Fruit fly (Drosophila melanogaster) whole organism, embryonic: Measurements from ENCODE around the gene mEFG1.

Experiments used
- Atf3 ChIP-seq: fragments of 200-800 bp; sonication (Bioruptor generic); optimal IDR thresholded peaks from 3 replicates; lab custom pipeline; 2016; ENCODE audit warnings: missing biosample characterization, missing genetic modification characterization
- CG10462 ChIP-seq: fragments of 200-800 bp; sonication (Bioruptor generic); optimal IDR thresholded peaks from 2 replicates; lab custom pipeline; 2016; ENCODE audit warnings: missing biosample characterization, missing genetic modification characterization
- CG11247 ChIP-seq: fragments of 200-800 bp; sonication (Bioruptor generic); IDR thresholded peaks from 2 replicates; pipeline ENCODE4 v1.3.6; 2022; ENCODE audit warnings: missing biosample characterization, missing genetic modification characterization
- CG11723 ChIP-seq: fragments of 200-800 bp; sonication (Bioruptor generic); optimal IDR thresholded peaks from 2 replicates; lab custom pipeline; 2017; ENCODE audit warnings: missing biosample characterization, mild to moderate bottlenecking, missing genetic modification characterization
- CG12104 ChIP-seq: fragments of 200-800 bp; sonication (Bioruptor generic); optimal IDR thresholded peaks from 3 replicates; lab custom pipeline; 2016; ENCODE audit warnings: missing biosample characterization, missing genetic modification characterization
- CG12391 ChIP-seq: fragments of 200-800 bp; sonication (Bioruptor generic); optimal IDR thresholded peaks from 3 replicates; lab custom pipeline; 2018; ENCODE audit warnings: missing biosample characterization, mild to moderate bottlenecking, missing genetic modification characterization, moderate library complexity
- CG14050 ChIP-seq: fragments of 200-800 bp; sonication (Bioruptor generic); IDR thresholded peaks from 3 replicates; pipeline ENCODE4 v1.3.6; 2022; ENCODE audit warnings: missing biosample characterization, missing genetic modification characterization
- CG1529 ChIP-seq: fragments of 200-800 bp; sonication (Bioruptor generic); optimal IDR thresholded peaks from 3 replicates; lab custom pipeline; 2018; ENCODE audit warnings: missing biosample characterization, missing genetic modification characterization
- CG16815 ChIP-seq: fragments of 200-800 bp; sonication (Bioruptor generic); optimal IDR thresholded peaks from 3 replicates; lab custom pipeline; 2017; ENCODE audit warnings: missing biosample characterization, mild to moderate bottlenecking, missing genetic modification characterization
- CG17385 ChIP-seq: fragments of 200-800 bp; sonication (Bioruptor generic); optimal IDR thresholded peaks from 3 replicates; lab custom pipeline; 2018; ENCODE audit warnings: missing biosample characterization, mild to moderate bottlenecking, missing genetic modification characterization
- CG1792 ChIP-seq: fragments of 200-800 bp; sonication (Bioruptor generic); optimal IDR thresholded peaks from 2 replicates; lab custom pipeline; 2016; ENCODE audit warnings: missing biosample characterization, missing genetic modification characterization
- CG2202 ChIP-seq: fragments of 200-800 bp; sonication (Bioruptor generic); optimal IDR thresholded peaks from 2 replicates; lab custom pipeline; 2018; ENCODE audit warnings: missing biosample characterization, mild to moderate bottlenecking, missing genetic modification characterization
- CG2678 ChIP-seq: fragments of 200-800 bp; sonication (Bioruptor generic); optimal IDR thresholded peaks from 3 replicates; lab custom pipeline; 2019; ENCODE audit warnings: missing biosample characterization, mild to moderate bottlenecking, missing genetic modification characterization, moderate library complexity
- CG30431 ChIP-seq: fragments of 200-800 bp; sonication (Bioruptor generic); optimal IDR thresholded peaks from 2 replicates; lab custom pipeline; 2017; ENCODE audit warnings: missing biosample characterization, missing genetic modification characterization
- CG31441 ChIP-seq: fragments of 200-800 bp; sonication (Bioruptor generic); IDR thresholded peaks from 2 replicates; pipeline ENCODE4 v1.3.6; 2022; ENCODE audit warnings: missing biosample characterization, missing genetic modification characterization
- CG32532 ChIP-seq: fragments of 200-800 bp; sonication (Bioruptor generic); IDR thresholded peaks from 2 replicates; pipeline ENCODE4 v1.3.6; 2022; ENCODE audit warnings: missing biosample characterization, missing genetic modification characterization
- CG6791 ChIP-seq: fragments of 200-800 bp; sonication (Bioruptor generic); IDR thresholded peaks from 3 replicates; pipeline ENCODE4 v1.3.6; 2022; ENCODE audit warnings: missing biosample characterization, missing genetic modification characterization; ENCODE audit not compliant: partially characterized antibody
- CG8388 ChIP-seq: fragments of 200-800 bp; sonication (Bioruptor generic); optimal IDR thresholded peaks from 2 replicates; lab custom pipeline; 2019; ENCODE audit warnings: missing biosample characterization, mild to moderate bottlenecking, missing genetic modification characterization, moderate library complexity
- CG8924 ChIP-seq: fragments of 200-800 bp; optimal IDR thresholded peaks from 3 replicates; lab custom pipeline; 2019; ENCODE audit warnings: missing biosample characterization, mild to moderate bottlenecking, missing genetic modification characterization, moderate library complexity
- CG9817 ChIP-seq: fragments of 200-800 bp; sonication (Bioruptor generic); optimal IDR thresholded peaks from 2 replicates; lab custom pipeline; 2018; ENCODE audit warnings: missing biosample characterization, mild to moderate bottlenecking, missing genetic modification characterization, moderate library complexity
- D19A ChIP-seq: fragments of 200-800 bp; optimal IDR thresholded peaks from 3 replicates; lab custom pipeline; 2019; ENCODE audit warnings: missing biosample characterization, mild to moderate bottlenecking, missing genetic modification characterization, moderate library complexity
- Eip74EF ChIP-seq, 2 experiments: fragments of 200-800 bp in 1 of 2; fragments of >200 bp in 1 of 2; sonication (Bioruptor generic) in 1 of 2; optimal IDR thresholded peaks; 2 replicates each; lab custom pipeline; 2017 to 2019; ENCODE audit warnings: missing biosample characterization in 2 of 2, missing genetic modification characterization in 2 of 2, mild to moderate bottlenecking in 1 of 2, moderate library complexity in 1 of 2
- Ets97D ChIP-seq: fragments of 200-800 bp; sonication (Bioruptor generic); optimal IDR thresholded peaks from 3 replicates; lab custom pipeline; 2016; ENCODE audit warnings: missing biosample characterization, missing genetic modification characterization
- Gug ChIP-seq: fragments of 200-800 bp; sonication (Bioruptor generic); IDR thresholded peaks from 4 replicates; pipeline ENCODE4 v1.3.6; 2022; ENCODE audit warnings: missing biosample characterization, missing genetic modification characterization
- HmgD ChIP-seq: fragments of 200-800 bp; sonication (Bioruptor generic); optimal IDR thresholded peaks from 3 replicates; lab custom pipeline; 2016; ENCODE audit warnings: missing biosample characterization, missing genetic modification characterization
- Hmr ChIP-seq: fragments of 200-800 bp; sonication (Bioruptor generic); optimal IDR thresholded peaks from 3 replicates; lab custom pipeline; 2017; ENCODE audit warnings: mild to moderate bottlenecking, missing biosample characterization, missing genetic modification reagents, missing genetic modification characterization
- Lim3 ChIP-seq: fragments of 200-800 bp; sonication (Bioruptor generic); IDR thresholded peaks from 2 replicates; pipeline ENCODE4 v1.3.6; 2022; ENCODE audit warnings: missing biosample characterization, missing genetic modification characterization
- Max ChIP-seq: fragments of 200-800 bp; sonication (Bioruptor generic); optimal IDR thresholded peaks from 2 replicates; lab custom pipeline; 2016; ENCODE audit warnings: missing biosample characterization, mild to moderate bottlenecking, missing genetic modification characterization
- Oli ChIP-seq: fragments of 200-800 bp; sonication (Bioruptor generic); optimal IDR thresholded peaks from 2 replicates; lab custom pipeline; 2018; ENCODE audit warnings: missing biosample characterization, mild to moderate bottlenecking, missing genetic modification characterization, moderate library complexity
- Rx ChIP-seq: fragments of 200-800 bp; sonication (Bioruptor generic); IDR thresholded peaks from 2 replicates; pipeline ENCODE4 v1.3.6; 2022; ENCODE audit warnings: missing biosample characterization, missing genetic modification characterization
- ab ChIP-seq: fragments of 200-800 bp; sonication (Bioruptor generic); optimal IDR thresholded peaks from 2 replicates; lab custom pipeline; 2016; ENCODE audit warnings: missing biosample characterization, missing genetic modification characterization
- ac ChIP-seq: fragments of 200-800 bp; sonication (Bioruptor generic); optimal IDR thresholded peaks from 3 replicates; lab custom pipeline; 2017; ENCODE audit warnings: missing biosample characterization, mild to moderate bottlenecking, missing genetic modification characterization
- bbx ChIP-seq: fragments of 200-800 bp; sonication (Bioruptor generic); IDR thresholded peaks from 2 replicates; pipeline ENCODE4 v1.3.6; 2022; ENCODE audit warnings: missing biosample characterization, missing genetic modification characterization; ENCODE audit not compliant: partially characterized antibody
- chif ChIP-seq, 2 experiments: fragments of 200-800 bp; sonication (Bioruptor generic); optimal IDR thresholded peaks; 3 replicates each; lab custom pipeline; 2016; ENCODE audit warnings: missing biosample characterization in 2 of 2, missing genetic modification characterization in 2 of 2
- crc ChIP-seq: fragments of 200-800 bp; sonication (Bioruptor generic); optimal IDR thresholded peaks from 2 replicates; lab custom pipeline; 2016; ENCODE audit warnings: missing biosample characterization, missing genetic modification characterization
- danr ChIP-seq: fragments of 200-800 bp; sonication (Bioruptor generic); IDR thresholded peaks from 2 replicates; pipeline ENCODE4 v1.3.6; 2022; ENCODE audit warnings: missing biosample characterization, missing genetic modification characterization
- dysf ChIP-seq: fragments of 200-800 bp; sonication (Bioruptor generic); IDR thresholded peaks from 3 replicates; pipeline ENCODE4 v1.3.6; 2022; ENCODE audit warnings: missing biosample characterization, missing genetic modification characterization
- grau ChIP-seq: fragments of 200-800 bp; optimal IDR thresholded peaks from 3 replicates; lab custom pipeline; 2019; ENCODE audit warnings: missing biosample characterization, mild to moderate bottlenecking, missing genetic modification characterization, moderate library complexity
- gt ChIP-seq: fragments of 200-800 bp; sonication (Bioruptor generic); IDR thresholded peaks from 2 replicates; pipeline ENCODE4 v1.3.6; 2022; ENCODE audit warnings: missing biosample characterization, missing genetic modification characterization
- hkb ChIP-seq, 2 experiments: fragments of 200-800 bp in 1 of 2; fragments of >200 bp in 1 of 2; sonication (Bioruptor generic) in 1 of 2; IDR thresholded peaks in 1 of 2; optimal IDR thresholded peaks in 1 of 2; 2 replicates each; pipeline versions ENCODE4 v1.3.6 to Lab custom; 2017 to 2022; ENCODE audit warnings: missing biosample characterization in 1 of 2, missing genetic modification characterization in 1 of 2
- jing ChIP-seq: fragments of 200-800 bp; sonication (Bioruptor generic); optimal IDR thresholded peaks from 2 replicates; lab custom pipeline; 2018; ENCODE audit warnings: missing biosample characterization, mild to moderate bottlenecking, missing genetic modification characterization
- lab ChIP-seq: fragments of 200-800 bp; sonication (Bioruptor generic); optimal IDR thresholded peaks from 3 replicates; lab custom pipeline; 2017; ENCODE audit warnings: missing biosample characterization, missing genetic modification characterization, mild to moderate bottlenecking, moderate library complexity, missing genetic modification reagents
- onecut ChIP-seq: fragments of 200-800 bp; sonication (Bioruptor generic); IDR thresholded peaks from 2 replicates; pipeline ENCODE4 v1.3.6; 2022; ENCODE audit warnings: missing biosample characterization, missing genetic modification characterization
- pnt ChIP-seq: fragments of 200-800 bp; sonication (Bioruptor generic); optimal IDR thresholded peaks from 3 replicates; lab custom pipeline; 2016; ENCODE audit warnings: missing biosample characterization, missing genetic modification characterization
- psq ChIP-seq: fragments of 200-800 bp; sonication (Bioruptor generic); optimal IDR thresholded peaks from 2 replicates; lab custom pipeline; 2017; ENCODE audit warnings: missing biosample characterization, missing genetic modification characterization
- pum ChIP-seq: fragments of 200-800 bp; sonication (Bioruptor generic); optimal IDR thresholded peaks from 2 replicates; lab custom pipeline; 2016; ENCODE audit warnings: missing biosample characterization, missing genetic modification characterization
- ranshi ChIP-seq: fragments of 200-800 bp; sonication (Bioruptor generic); IDR thresholded peaks from 2 replicates; pipeline ENCODE4 v1.3.6; 2022; ENCODE audit warnings: missing biosample characterization, missing genetic modification characterization
- sens ChIP-seq: fragments of 200-800 bp; sonication (Bioruptor generic); peaks from one replicate; lab custom pipeline; 2016; ENCODE audit warnings: missing biosample characterization, missing genetic modification characterization
- sisA ChIP-seq: fragments of 200-800 bp; sonication (Bioruptor generic); IDR thresholded peaks from 2 replicates; pipeline ENCODE4 v1.3.6; 2022; ENCODE audit warnings: missing biosample characterization, missing genetic modification characterization
- tap ChIP-seq: fragments of 200-800 bp; optimal IDR thresholded peaks from 3 replicates; lab custom pipeline; 2019; ENCODE audit warnings: missing biosample characterization, mild to moderate bottlenecking, missing genetic modification characterization, moderate library complexity
- vfl ChIP-seq: fragments of 200-800 bp; sonication (Bioruptor generic); optimal IDR thresholded peaks from 2 replicates; lab custom pipeline; 2016; ENCODE audit warnings: missing biosample characterization, missing genetic modification characterization

The mEFG1 gene

DNA sequence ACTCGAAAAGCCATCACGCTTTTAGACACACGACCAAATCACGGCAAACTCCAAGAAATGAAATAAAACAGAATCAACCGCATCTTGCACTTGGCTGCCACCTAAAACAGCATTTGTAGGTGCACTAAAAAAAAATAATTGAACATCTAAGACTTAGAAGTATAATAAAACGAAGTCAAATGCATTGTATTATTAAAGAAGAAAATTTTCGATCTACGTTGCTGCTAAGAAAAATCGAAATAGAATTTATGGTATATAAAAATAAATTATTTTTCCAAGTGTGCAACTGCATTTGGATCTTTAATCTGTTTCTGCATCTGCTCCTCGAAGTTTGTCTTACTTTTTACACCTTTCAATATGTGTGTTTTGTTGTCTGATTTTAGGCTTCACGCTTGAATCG lies 47.4 kb upstream of the mEFG1 start (continued):
- TF ChIP-seq hkb (optimal IDR thresholded peaks at IDR 0.05; lab: Kevin White, UChicago) (no peak), hkb (GFP tag; IDR thresholded peaks at IDR 0.05; lab: Robert Waterston, UW) (peak; percentile 45; the same call in 1 of the 2 replicates), pnt (peak; percentile 10), ab (GFP tag; lab: Kevin White, UChicago) (no peak), jing (GFP tag; lab: Kevin White, UChicago) (no peak), onecut (GFP tag; lab: Robert Waterston, UW) (peak; percentile 39), danr (GFP tag; lab: Robert Waterston, UW) (no peak), CG6791 (GFP tag; lab: Robert Waterston, UW) (no peak), CG30431 (GFP tag; lab: Kevin White, UChicago) (no peak), CG11723 (no peak), gt (no peak), sisA (no peak), Ets97D (GFP tag; lab: Kevin White, UChicago) (no peak), dysf (GFP tag; lab: Robert Waterston, UW) (no peak), CG32532 (no peak), CG9817 (tag; lab: Kevin White, UChicago) (no peak), tap (tag; lab: Kevin White, UChicago) (peak; percentile 25), CG14050 (GFP tag; lab: Robert Waterston, UW) (no peak), HmgD (GFP tag; lab: Kevin White, UChicago) (no peak), Atf3 (GFP tag; lab: Kevin White, UChicago) (no peak), vfl (no peak), CG1529 (GFP tag; lab: Kevin White, UChicago) (peak; percentile 19), Rx (GFP tag; lab: Robert Waterston, UW) (no peak), bbx (GFP tag; lab: Robert Waterston, UW) (no peak), CG10462 (GFP tag; lab: Kevin White, UChicago) (no peak), Max (GFP tag; lab: Kevin White, UChicago) (peak; percentile 12), grau (tag; lab: Kevin White, UChicago) (peak; percentile 57), CG2202 (tag; lab: Kevin White, UChicago) (peak; percentile 66), ranshi (GFP tag; lab: Robert Waterston, UW) (no peak), Gug (GFP tag; lab: Robert Waterston, UW) (no peak), CG1792 (GFP tag; lab: Kevin White, UChicago) (no peak), CG2678 (peak; percentile 50), psq (GFP tag; lab: Kevin White, UChicago) (peak; percentile 12), Oli (tag; lab: Kevin White, UChicago) (peak; percentile 50), CG16815 (GFP tag; lab: Kevin White, UChicago) (peak; percentile 54), CG12391 (tag; lab: Kevin White, UChicago) (peak; percentile 72), CG17385 (GFP tag; lab: Kevin White, UChicago) (peak; percentile 16), crc (GFP tag; lab: Kevin White, UChicago) (no peak), CG12104 (peak; percentile 3), Lim3 (GFP tag; lab: Robert Waterston, UW) (no peak), D19A (tag; lab: Kevin White, UChicago) (peak; percentile 55), Eip74EF (GFP tag; optimal IDR thresholded peaks at IDR 0.05; lab: Kevin White, UChicago) (peak in 1 of 2 experiments; percentile 24), CG31441 (GFP tag; lab: Robert Waterston, UW) (peak; percentile 68), lab (GFP tag; lab: Kevin White, UChicago) (no peak), CG8924 (tag; lab: Kevin White, UChicago) (peak; percentile 53), Hmr (GFP tag; lab: Kevin White, UChicago) (no peak), ac (GFP tag; lab: Kevin White, UChicago) (peak; percentile 33), CG11247 (GFP tag; lab: Robert Waterston, UW) (no peak), CG8388 (GFP tag; lab: Kevin White, UChicago) (peak; percentile 70), pum (GFP tag; lab: Kevin White, UChicago) (peak; percentile 8), sens (peak; percentile 88), chif (GFP tag; optimal IDR thresholded peaks at IDR 0.05; lab: Kevin White, UChicago) (peak in 1 of 2 experiments; percentile 51)
